Fruit fly (Drosophila melanogaster) whole organism, adult: ENCODE measurements around the gene cyc.

Experiments used
- CG11617 ChIP-seq: fragments of 200-800 bp; sonication (Bioruptor generic); optimal IDR thresholded peaks from 2 replicates; lab custom pipeline; 2017; ENCODE audit warnings: mild to moderate bottlenecking, missing biosample characterization, missing genetic modification reagents, missing genetic modification characterization
- CG12768 ChIP-seq: fragments of 200-800 bp; sonication (Bioruptor generic); optimal IDR thresholded peaks from 2 replicates; lab custom pipeline; 2017; ENCODE audit warnings: missing biosample characterization, missing genetic modification characterization, mild to moderate bottlenecking, moderate library complexity, missing genetic modification reagents
- CG14711 ChIP-seq: fragments of 200-800 bp; sonication (Bioruptor generic); optimal IDR thresholded peaks from 2 replicates; lab custom pipeline; 2018; ENCODE audit warnings: missing biosample characterization, mild to moderate bottlenecking, missing genetic modification characterization, moderate library complexity
- CG1620 ChIP-seq: fragments of 200-800 bp; sonication (Bioruptor generic); optimal IDR thresholded peaks from 2 replicates; lab custom pipeline; 2016; ENCODE audit warnings: missing biosample characterization, missing genetic modification characterization
- CG33017 ChIP-seq: fragments of 200-800 bp; sonication (Bioruptor generic); optimal IDR thresholded peaks from 2 replicates; lab custom pipeline; 2018; ENCODE audit warnings: missing biosample characterization, mild to moderate bottlenecking, missing genetic modification characterization, moderate library complexity
- CG5204 ChIP-seq: fragments of 200-800 bp; sonication (Bioruptor generic); optimal IDR thresholded peaks from 2 replicates; lab custom pipeline; 2016; ENCODE audit warnings: missing biosample characterization, missing genetic modification characterization
- CG7045 ChIP-seq: fragments of 200-800 bp; sonication (Bioruptor generic); optimal IDR thresholded peaks from 2 replicates; lab custom pipeline; 2017; ENCODE audit warnings: missing biosample characterization, mild to moderate bottlenecking, missing genetic modification characterization
- CG7101 ChIP-seq: fragments of 200-800 bp; sonication (Bioruptor generic); optimal IDR thresholded peaks from 2 replicates; lab custom pipeline; 2018; ENCODE audit warnings: missing biosample characterization, mild to moderate bottlenecking, missing genetic modification characterization, moderate library complexity
- Clk ChIP-seq: fragments of 200-800 bp; sonication (Bioruptor generic); optimal IDR thresholded peaks from 2 replicates; lab custom pipeline; 2017; ENCODE audit warnings: missing biosample characterization, missing genetic modification characterization
- Crg-1 ChIP-seq: fragments of 200-800 bp; sonication (Bioruptor generic); optimal IDR thresholded peaks from 2 replicates; lab custom pipeline; 2016; ENCODE audit warnings: missing biosample characterization, missing genetic modification characterization
- Hr96 ChIP-seq: fragments of 200-800 bp; sonication (Bioruptor generic); optimal IDR thresholded peaks from 2 replicates; lab custom pipeline; 2016; ENCODE audit warnings: missing biosample characterization, missing genetic modification characterization
- Mnt ChIP-seq: fragments of 200-800 bp; sonication (Bioruptor generic); optimal IDR thresholded peaks from 2 replicates; lab custom pipeline; 2016; ENCODE audit warnings: missing biosample characterization, mild to moderate bottlenecking, missing genetic modification characterization
- bab1 ChIP-seq: fragments of 200-800 bp; sonication (Bioruptor generic); optimal IDR thresholded peaks from 3 replicates; lab custom pipeline; 2019; ENCODE audit warnings: missing biosample characterization, mild to moderate bottlenecking, missing genetic modification characterization, moderate library complexity
- cic ChIP-seq: fragments of 200-800 bp; sonication (Bioruptor generic); optimal IDR thresholded peaks from 2 replicates; lab custom pipeline; 2017; ENCODE audit warnings: missing biosample characterization, mild to moderate bottlenecking, missing genetic modification characterization, moderate library complexity
- cnc ChIP-seq, 2 experiments: fragments of >200 bp; optimal IDR thresholded peaks; 2 replicates each; lab custom pipeline; 2017
- kay ChIP-seq: fragments of 200-800 bp; sonication (Bioruptor generic); peaks from one replicate; lab custom pipeline; 2016; ENCODE audit warnings: missing biosample characterization, missing genetic modification characterization, borderline replicate concordance
- ovo ChIP-seq: fragments of 200-800 bp; sonication (Bioruptor generic); optimal IDR thresholded peaks from 2 replicates; lab custom pipeline; 2016; ENCODE audit warnings: missing biosample characterization, missing genetic modification characterization
- pad ChIP-seq: fragments of 200-800 bp; sonication (Bioruptor generic); optimal IDR thresholded peaks from 3 replicates; lab custom pipeline; 2017; ENCODE audit warnings: missing biosample characterization, missing genetic modification characterization, mild to moderate bottlenecking, moderate library complexity, missing genetic modification reagents
- tj ChIP-seq: fragments of 200-800 bp; sonication (Bioruptor generic); optimal IDR thresholded peaks from 3 replicates; lab custom pipeline; 2017; ENCODE audit warnings: missing biosample characterization, mild to moderate bottlenecking, missing genetic modification characterization, moderate library complexity
- toe ChIP-seq: fragments of 200-800 bp; sonication (Bioruptor generic); optimal IDR thresholded peaks from 2 replicates; lab custom pipeline; 2016; ENCODE audit warnings: missing biosample characterization, missing genetic modification characterization

Gene cyc

dm6 chr3L:19845047-19845906, 29.5 kb upstream of the cyc start, which contains the start of gene Papss:
Gene Papss, plus strand, starts transcription at chr3L:19845293.
- TF ChIP-seq CG7045 (GFP tag; lab: Kevin White, UChicago) = no peak
- no peak for TF ChIP-seq cnc (optimal IDR thresholded peaks at IDR 0.05; lab: Kevin White, UChicago)
- TF ChIP-seq toe (GFP tag; lab: Kevin White, UChicago) = no peak
- TF ChIP-seq pad (GFP tag; lab: Kevin White, UChicago) = no peak
- no peak for TF ChIP-seq Hr96
- peak; percentile 37 for TF ChIP-seq CG14711 (tag; lab: Kevin White, UChicago)
- no peak for TF ChIP-seq CG1620 (GFP tag; lab: Kevin White, UChicago)
- TF ChIP-seq Clk (GFP tag; lab: Kevin White, UChicago) = no peak
- TF ChIP-seq tj (GFP tag; lab: Kevin White, UChicago) = no peak
- TF ChIP-seq CG11617 (GFP tag; lab: Kevin White, UChicago) = peak; percentile 26
- no peak for TF ChIP-seq CG12768 (GFP tag; lab: Kevin White, UChicago)
- TF ChIP-seq CG7101 = peak; percentile 32
- TF ChIP-seq kay = no peak
- TF ChIP-seq CG5204 (GFP tag; lab: Kevin White, UChicago) = no peak
- TF ChIP-seq ovo = no peak
- TF ChIP-seq cic (GFP tag; lab: Kevin White, UChicago) = no peak
- TF ChIP-seq bab1 = peak; percentile 66
- TF ChIP-seq Crg-1 (GFP tag; lab: Kevin White, UChicago) = no peak
- TF ChIP-seq CG33017 (tag; lab: Kevin White, UChicago) = peak; percentile 19
- TF ChIP-seq Mnt (GFP tag; lab: Kevin White, UChicago) = peak; percentile 53

DNA sequence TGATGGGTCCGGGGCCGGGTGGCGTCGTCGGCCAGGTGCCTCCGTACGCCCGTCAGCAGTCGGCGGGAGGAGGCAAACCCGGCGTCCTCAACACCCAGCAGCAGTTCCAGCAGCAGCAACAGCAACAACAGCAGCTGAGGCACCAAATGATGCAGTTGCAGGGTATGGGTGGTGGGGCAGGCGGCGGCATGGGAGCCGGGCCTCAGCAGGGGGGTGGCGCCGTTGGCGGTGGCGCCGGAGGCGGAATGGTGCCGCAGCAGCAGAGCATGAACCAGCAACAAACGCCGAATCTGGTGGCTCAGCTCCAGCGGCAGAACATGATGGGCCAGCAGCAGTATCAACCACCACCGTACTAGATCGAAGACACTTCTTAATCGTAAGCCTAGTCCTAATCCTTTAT, 28.8 kb upstream of the cyc start:
- TF ChIP-seq Crg-1 (GFP tag; lab: Kevin White, UChicago) (no peak), CG11617 (GFP tag; lab: Kevin White, UChicago) (no peak), Clk (GFP tag; lab: Kevin White, UChicago) (no peak), bab1 (no peak), CG33017 (tag; lab: Kevin White, UChicago) (no peak), tj (GFP tag; lab: Kevin White, UChicago) (no peak), cnc (optimal IDR thresholded peaks at IDR 0.05; lab: Kevin White, UChicago) (no peak), CG14711 (tag; lab: Kevin White, UChicago) (no peak), Mnt (GFP tag; lab: Kevin White, UChicago) (no peak), CG7045 (GFP tag; lab: Kevin White, UChicago) (no peak), ovo (no peak)

DNA sequence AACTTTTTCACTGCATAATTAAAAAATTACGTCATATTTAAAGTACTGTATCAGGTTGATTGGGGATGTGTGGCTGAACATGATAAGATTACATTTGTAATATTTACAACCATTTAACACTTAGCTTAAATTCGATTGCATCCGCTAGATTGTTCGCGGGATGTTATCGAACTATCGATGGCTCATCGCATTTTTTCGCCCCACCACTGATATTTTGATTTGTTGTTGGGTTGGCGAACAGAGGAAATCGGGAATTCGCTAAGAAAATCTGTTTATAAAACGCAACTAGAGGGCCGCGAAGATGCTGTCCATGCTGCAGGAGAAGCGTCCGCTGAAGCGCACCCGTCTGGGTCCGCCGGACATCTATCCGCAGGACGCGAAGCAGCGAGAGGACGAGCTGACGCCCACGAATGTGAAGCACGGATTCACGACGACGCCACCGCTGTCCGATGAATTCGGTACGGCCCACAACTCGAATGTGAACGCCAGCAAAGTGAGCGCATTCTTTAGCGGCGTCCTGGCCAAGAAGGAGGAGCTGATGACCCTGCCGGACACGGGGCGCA, 20.7 kb upstream of the cyc start, which contains the start of gene kto:
TSS of gene kto (plus strand) at position 240 of the 563 bp plus-strand sequence.
- TF ChIP-seq CG1620 (GFP tag; lab: Kevin White, UChicago) (no peak), CG7101 (no peak), Hr96 (no peak), bab1 (peak; percentile 35), CG12768 (GFP tag; lab: Kevin White, UChicago) (no peak), cic (GFP tag; lab: Kevin White, UChicago) (peak; percentile 3), tj (GFP tag; lab: Kevin White, UChicago) (no peak)

- TF ChIP-seq CG12768 (GFP tag; lab: Kevin White, UChicago) = no peak
- TF ChIP-seq ovo = peak; percentile 53
- TF ChIP-seq Hr96 = no peak
- no peak for TF ChIP-seq Crg-1 (GFP tag; lab: Kevin White, UChicago)
- TF ChIP-seq bab1 = peak; percentile 66
- TF ChIP-seq CG33017 (tag; lab: Kevin White, UChicago) = peak; percentile 38
- peak; percentile 75 for TF ChIP-seq CG7101
- no peak for TF ChIP-seq kay
- peak; percentile 21 for TF ChIP-seq tj (GFP tag; lab: Kevin White, UChicago)
- peak; percentile 34 for TF ChIP-seq CG11617 (GFP tag; lab: Kevin White, UChicago)
- TF ChIP-seq Clk (GFP tag; lab: Kevin White, UChicago) = no peak
- TF ChIP-seq CG5204 (GFP tag; lab: Kevin White, UChicago) = no peak
- TF ChIP-seq CG7045 (GFP tag; lab: Kevin White, UChicago) = no peak
- TF ChIP-seq pad (GFP tag; lab: Kevin White, UChicago) = peak; percentile 59
- TF ChIP-seq cic (GFP tag; lab: Kevin White, UChicago) = no peak
- TF ChIP-seq toe (GFP tag; lab: Kevin White, UChicago) = no peak
- TF ChIP-seq CG1620 (GFP tag; lab: Kevin White, UChicago) = peak; percentile 61
- no peak for TF ChIP-seq cnc (optimal IDR thresholded peaks at IDR 0.05; lab: Kevin White, UChicago)
- TF ChIP-seq CG14711 (tag; lab: Kevin White, UChicago) = peak; percentile 41
- TF ChIP-seq Mnt (GFP tag; lab: Kevin White, UChicago) = peak; percentile 63
Observed at dm6 chr3L:19834143-19834794, 18.5 kb upstream of the cyc start, which contains the start of the genes trc and CG32221. Gene trc, minus strand, starts transcription at chr3L:19834304. Gene CG32221, plus strand, starts transcription at chr3L:19834670.

DNA sequence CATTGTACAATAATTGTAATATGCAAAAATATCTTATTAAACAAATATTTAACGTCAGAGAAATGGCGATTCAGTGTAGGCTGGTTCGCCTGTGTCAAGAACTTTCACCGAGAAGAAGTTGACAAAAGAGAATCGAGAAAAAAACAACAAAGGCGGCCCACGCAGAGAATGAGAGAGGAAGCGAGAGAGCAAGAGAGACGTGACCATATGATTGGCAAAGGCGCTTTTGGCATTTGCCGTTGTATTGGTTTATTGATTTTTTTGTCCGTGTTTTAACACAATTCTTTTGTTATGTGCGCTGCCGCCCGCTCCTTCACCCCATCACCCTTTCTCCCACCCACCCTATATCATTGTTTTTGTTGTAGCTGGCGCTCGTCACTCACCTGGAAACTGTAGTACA, 17.5 kb upstream of the cyc start:
- TF ChIP-seq bab1 (peak; percentile 10), CG12768 (GFP tag; lab: Kevin White, UChicago) (peak; percentile 17), cic (GFP tag; lab: Kevin White, UChicago) (no peak)
